Worm (Caenorhabditis elegans): Measurements from ENCODE around the gene M18.3.
A peak's percentile ranks its signal among the peaks of the same experiment; 100 is the strongest.

M18.3 gene

DNA sequence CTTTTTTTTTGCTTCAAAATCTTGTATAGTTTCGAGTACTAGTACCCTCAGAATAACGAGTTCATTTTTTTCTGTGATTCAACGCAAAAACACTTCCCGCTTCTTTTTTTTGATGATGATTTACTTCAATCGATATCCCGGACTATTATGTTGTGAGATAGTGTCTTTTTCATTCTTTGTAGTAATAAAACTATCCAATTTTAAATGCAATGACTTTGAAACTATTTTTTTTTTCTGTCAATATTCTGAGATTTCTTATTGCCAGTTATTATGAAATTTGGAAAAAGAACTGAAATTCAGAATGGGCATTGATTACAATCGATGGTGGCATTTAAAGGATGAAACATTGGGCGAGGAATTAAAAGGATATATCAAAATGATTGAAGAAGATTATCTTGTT is at the start of gene M18.3:
M18.3 (plus strand) TSS at position 301 of the 400 bp plus-strand sequence.
- TF ChIP-seq hlh-8 (tag; optimal IDR thresholded peaks at IDR 0.05) (no peak), gmeb-2 (tag; optimal IDR thresholded peaks at IDR 0.05) (no peak), odd-2 (tag; optimal IDR thresholded peaks at IDR 0.05) (no peak), unc-42 (tag; optimal IDR thresholded peaks at IDR 0.05) (no peak), nhr-232 (tag; optimal IDR thresholded peaks at IDR 0.05) (no peak), ceh-34 (tag; optimal IDR thresholded peaks at IDR 0.05) (no peak)

DNA sequence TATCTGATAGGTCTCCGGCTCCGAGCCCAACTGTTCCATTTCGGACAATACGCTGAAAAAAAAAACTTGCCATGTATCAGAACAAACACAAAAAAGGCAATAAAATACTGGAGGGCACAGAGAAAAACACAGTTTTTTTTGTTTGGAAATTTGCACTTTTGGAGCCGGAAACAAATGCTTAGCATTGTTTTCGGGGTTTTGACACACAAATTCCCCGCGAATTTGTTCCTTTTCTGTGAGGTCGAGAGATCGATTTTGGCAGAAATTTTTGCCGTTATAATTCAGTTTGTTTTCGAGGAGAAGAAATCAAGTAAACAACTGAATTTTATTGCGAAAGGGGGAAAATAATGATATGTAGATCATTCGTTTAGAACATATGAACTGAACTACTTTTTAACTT is 49.1 kb upstream of the M18.3 start, which contains the start of gene K08E4.2:
K08E4.2 (minus strand) TSS at position 54 of the 400 bp plus-strand sequence.
- TF ChIP-seq ceh-14 (tag; optimal IDR thresholded peaks at IDR 0.05) (no peak), C38D4.7 (GFP tag; optimal IDR thresholded peaks at IDR 0.05) (no peak), zip-5 (tag; optimal IDR thresholded peaks at IDR 0.05) (no peak), ceh-2 (tag; optimal IDR thresholded peaks at IDR 0.05) (no peak), sox-4 (tag; optimal IDR thresholded peaks at IDR 0.05) (no peak), unc-3 (GFP tag; conservative IDR thresholded peaks at IDR 0.05) (no peak), unc-3 (tag; optimal IDR thresholded peaks at IDR 0.05) (no peak), K02D7.2 (tag; optimal IDR thresholded peaks at IDR 0.05) (no peak), eyg-1 (tag; optimal IDR thresholded peaks at IDR 0.05) (no peak), lin-11 (tag; optimal IDR thresholded peaks at IDR 0.05) (no peak), ceh-19 (GFP tag; optimal IDR thresholded peaks at IDR 0.05) (no peak), gmeb-2 (tag; optimal IDR thresholded peaks at IDR 0.05) (no peak), nhr-232 (tag; optimal IDR thresholded peaks at IDR 0.05) (no peak)

DNA sequence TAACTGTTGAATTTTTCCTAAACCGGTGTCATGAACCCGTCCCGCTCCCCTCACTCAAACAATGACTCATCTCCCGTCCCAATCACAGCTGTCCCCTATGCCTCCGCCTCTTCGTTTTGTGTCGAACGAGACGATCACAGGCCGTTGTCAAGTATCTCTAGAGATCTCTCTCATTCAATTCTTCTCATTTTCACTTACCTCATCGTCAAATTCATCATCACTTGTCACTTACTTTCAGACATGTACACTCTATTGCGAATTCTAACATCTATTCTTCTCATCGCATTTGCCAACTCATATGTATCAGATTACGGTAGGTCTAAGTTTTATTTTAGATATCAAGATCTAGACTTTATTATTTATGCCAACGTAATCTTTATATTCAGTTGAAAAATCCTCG is 48.1 kb upstream of the M18.3 start, which contains the start of gene K08E4.3:
K08E4.3 (plus strand) TSS at position 235 of the 400 bp plus-strand sequence.
- TF ChIP-seq mec-3 (tag; optimal IDR thresholded peaks at IDR 0.05; ENCODE audit: borderline replicate concordance) = no peak
- no peak for TF ChIP-seq ceh-31 (tag; optimal IDR thresholded peaks at IDR 0.05)
- TF ChIP-seq ahr-1 (tag; optimal IDR thresholded peaks at IDR 0.05) = no peak
- peak; percentile 57 for TF ChIP-seq unc-55 (GFP tag; optimal IDR thresholded peaks at IDR 0.05)

DNA sequence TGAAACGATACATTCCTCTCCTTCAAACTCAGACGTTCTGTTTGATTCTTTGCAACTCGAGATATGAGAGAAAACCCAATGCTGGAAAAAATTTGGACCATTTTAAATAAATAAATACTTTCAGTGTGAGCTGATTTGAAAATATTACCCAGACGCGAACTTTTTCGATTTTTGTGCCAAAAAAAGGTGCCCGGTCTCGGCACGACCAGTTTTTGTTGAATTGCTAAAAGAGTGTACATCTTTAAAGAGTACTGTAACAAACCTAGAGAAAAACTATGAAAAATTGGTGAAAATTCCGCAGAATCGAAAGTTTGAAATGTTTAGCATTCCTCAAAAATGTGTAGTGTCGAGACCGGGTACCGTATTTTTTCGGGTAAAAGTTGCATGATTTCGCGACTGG is 44.4 kb upstream of the M18.3 start, which contains the start of gene K08E4.8:
K08E4.8 (minus strand) TSS at position 101 of the 400 bp plus-strand sequence.
- TF ChIP-seq npax-4 (tag; optimal IDR thresholded peaks at IDR 0.05) (no peak), madf-2 (tag; optimal IDR thresholded peaks at IDR 0.05) (no peak), pha-2 (tag; optimal IDR thresholded peaks at IDR 0.05) (no peak), ceh-2 (tag; optimal IDR thresholded peaks at IDR 0.05) (no peak), lin-11 (tag; optimal IDR thresholded peaks at IDR 0.05) (no peak), elt-4 (tag; optimal IDR thresholded peaks at IDR 0.05) (no peak), ttx-3 (tag; optimal IDR thresholded peaks at IDR 0.05) (no peak), elt-2 (tag; optimal IDR thresholded peaks at IDR 0.05) (no peak), ceh-18 (tag; optimal IDR thresholded peaks at IDR 0.05) (no peak), ceh-30 (tag; optimal IDR thresholded peaks at IDR 0.05) (no peak), ceh-22 (tag; optimal IDR thresholded peaks at IDR 0.05) (no peak), pqm-1 (tag; optimal IDR thresholded peaks at IDR 0.05) (no peak), ref-2 (tag; optimal IDR thresholded peaks at IDR 0.05) (no peak), ets-4 (tag; optimal IDR thresholded peaks at IDR 0.05) (no peak), unc-55 (GFP tag; optimal IDR thresholded peaks at IDR 0.05) (no peak), nfya-1 (tag; optimal IDR thresholded peaks at IDR 0.05) (no peak), hlh-15 (tag; optimal IDR thresholded peaks at IDR 0.05) (no peak), ceh-24 (tag; optimal IDR thresholded peaks at IDR 0.05) (no peak), hlh-8 (tag; optimal IDR thresholded peaks at IDR 0.05) (no peak)

DNA sequence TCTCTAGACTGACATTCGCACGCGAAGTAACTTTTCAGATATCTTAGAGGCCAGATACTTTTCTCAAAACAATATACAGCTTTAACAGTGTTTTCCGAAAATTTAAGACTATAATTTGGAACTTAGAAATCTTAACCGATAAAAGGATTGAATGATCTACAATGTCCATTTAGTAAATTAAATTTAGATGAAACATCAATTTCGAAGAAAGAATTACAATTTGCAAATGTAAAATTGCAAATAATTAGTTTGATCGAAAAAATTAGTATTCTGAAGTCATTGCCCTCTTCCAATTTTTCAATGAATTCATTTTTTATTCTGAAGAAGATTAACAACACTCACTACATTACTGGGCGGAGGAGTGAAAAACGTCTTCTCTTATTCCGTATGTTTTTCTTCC is 37.1 kb upstream of the M18.3 start, which contains the start of gene bath-37:
bath-37 (plus strand) TSS at position 301 of the 400 bp plus-strand sequence.
- TF ChIP-seq che-1 (tag; optimal IDR thresholded peaks at IDR 0.05) (no peak), ets-4 (tag; optimal IDR thresholded peaks at IDR 0.05) (no peak), unc-55 (GFP tag; optimal IDR thresholded peaks at IDR 0.05) (no peak), ttx-3 (tag; optimal IDR thresholded peaks at IDR 0.05) (no peak), K09A11.1 (tag; optimal IDR thresholded peaks at IDR 0.05; ENCODE audit: insufficient read depth) (no peak), nfya-1 (tag; optimal IDR thresholded peaks at IDR 0.05) (no peak), unc-86 (tag; optimal IDR thresholded peaks at IDR 0.05) (no peak)
